Fruit fly (Drosophila melanogaster) whole organism, embryonic: ENCODE measurements around the gene CG15570.

Experiments used
- Ada2b ChIP-seq: fragments of 200-800 bp; sonication (Bioruptor generic); IDR thresholded peaks from 2 replicates; pipeline ENCODE4 v1.3.6; 2022; ENCODE audit warnings: missing biosample characterization, missing genetic modification characterization
- Awh ChIP-seq: fragments of 200-800 bp; sonication (Bioruptor generic); IDR thresholded peaks from 2 replicates; pipeline ENCODE4, ENCODE4 v1.3.6; 2022; ENCODE audit warnings: missing biosample characterization, missing genetic modification characterization
- Blimp-1 ChIP-seq: fragments of 200-800 bp; sonication (Bioruptor generic); optimal IDR thresholded peaks from 3 replicates; lab custom pipeline; 2018; ENCODE audit warnings: missing biosample characterization, missing genetic modification characterization, mild to moderate bottlenecking, moderate library complexity, missing genetic modification reagents
- CG12071 ChIP-seq: fragments of 200-800 bp; sonication (Bioruptor generic); optimal IDR thresholded peaks from 3 replicates; lab custom pipeline; 2018; ENCODE audit warnings: missing biosample characterization, mild to moderate bottlenecking, missing genetic modification characterization
- CG12236 ChIP-seq: fragments of 200-800 bp; sonication (Bioruptor generic); optimal IDR thresholded peaks from 2 replicates; lab custom pipeline; 2016; ENCODE audit warnings: missing biosample characterization, missing genetic modification characterization
- CG12391 ChIP-seq: fragments of 200-800 bp; sonication (Bioruptor generic); optimal IDR thresholded peaks from 3 replicates; lab custom pipeline; 2018; ENCODE audit warnings: missing biosample characterization, mild to moderate bottlenecking, missing genetic modification characterization, moderate library complexity
- CG1529 ChIP-seq: fragments of 200-800 bp; sonication (Bioruptor generic); optimal IDR thresholded peaks from 3 replicates; lab custom pipeline; 2018; ENCODE audit warnings: missing biosample characterization, missing genetic modification characterization
- CG15479 ChIP-seq: fragments of 200-800 bp; sonication (Bioruptor generic); optimal IDR thresholded peaks from 3 replicates; lab custom pipeline; 2019; ENCODE audit warnings: missing biosample characterization, mild to moderate bottlenecking, missing genetic modification characterization, moderate library complexity
- CG16813 ChIP-seq: fragments of 200-800 bp; sonication (Bioruptor generic); IDR thresholded peaks from 3 replicates; pipeline ENCODE4 v1.3.6; 2022; ENCODE audit warnings: missing biosample characterization, missing genetic modification characterization; ENCODE audit not compliant: partially characterized antibody
- CG18599 ChIP-seq: fragments of 200-800 bp; sonication (Bioruptor generic); optimal IDR thresholded peaks from 3 replicates; lab custom pipeline; 2017; ENCODE audit warnings: missing biosample characterization, missing genetic modification characterization, mild to moderate bottlenecking, moderate library complexity, missing genetic modification reagents
- CG31441 ChIP-seq: fragments of 200-800 bp; sonication (Bioruptor generic); IDR thresholded peaks from 2 replicates; pipeline ENCODE4 v1.3.6; 2022; ENCODE audit warnings: missing biosample characterization, missing genetic modification characterization
- CG32772 ChIP-seq: fragments of 200-800 bp; sonication (Bioruptor generic); IDR thresholded peaks from 2 replicates; pipeline ENCODE4 v1.3.6; 2022; ENCODE audit warnings: missing biosample characterization, missing genetic modification characterization
- CG42726 ChIP-seq: fragments of 200-800 bp; sonication (Bioruptor generic); IDR thresholded peaks from 2 replicates; pipeline ENCODE4 v1.3.6; 2022; ENCODE audit warnings: missing biosample characterization, missing genetic modification characterization; ENCODE audit not compliant: partially characterized antibody
- CG4617 ChIP-seq: fragments of 200-800 bp; sonication (Bioruptor generic); optimal IDR thresholded peaks from 3 replicates; lab custom pipeline; 2016; ENCODE audit warnings: missing biosample characterization, missing genetic modification characterization, borderline replicate concordance
- CG5953 ChIP-seq: fragments of 200-800 bp; sonication (Bioruptor generic); IDR thresholded peaks from 2 replicates; pipeline ENCODE4 v1.3.6; 2022; ENCODE audit warnings: missing biosample characterization, missing genetic modification characterization
- CG8924 ChIP-seq: fragments of 200-800 bp; optimal IDR thresholded peaks from 3 replicates; lab custom pipeline; 2019; ENCODE audit warnings: missing biosample characterization, mild to moderate bottlenecking, missing genetic modification characterization, moderate library complexity
- CG8944 ChIP-seq: fragments of 200-800 bp; sonication (Bioruptor generic); optimal IDR thresholded peaks from 3 replicates; lab custom pipeline; 2016; ENCODE audit warnings: missing biosample characterization, missing genetic modification characterization
- Dp ChIP-seq: fragments of 200-800 bp; sonication (Bioruptor generic); optimal IDR thresholded peaks from 2 replicates; lab custom pipeline; 2018; ENCODE audit warnings: missing biosample characterization, mild to moderate bottlenecking, missing genetic modification characterization, moderate library complexity
- Dref ChIP-seq: fragments of 200-800 bp; sonication (Bioruptor generic); IDR thresholded peaks from 2 replicates; pipeline ENCODE4 v1.3.6; 2022; ENCODE audit warnings: missing biosample characterization, missing genetic modification characterization
- Elba2 ChIP-seq: fragments of 200-800 bp; sonication (Bioruptor generic); optimal IDR thresholded peaks from 3 replicates; lab custom pipeline; 2016; ENCODE audit warnings: missing biosample characterization, missing genetic modification characterization
- Fer2 ChIP-seq: fragments of 200-800 bp; sonication (Bioruptor generic); optimal IDR thresholded peaks from 2 replicates; lab custom pipeline; 2018; ENCODE audit warnings: missing biosample characterization, mild to moderate bottlenecking, missing genetic modification characterization, moderate library complexity
- HLH4C ChIP-seq: fragments of 200-800 bp; sonication (Bioruptor generic); IDR thresholded peaks from 3 replicates; pipeline ENCODE4 v1.3.6; 2022; ENCODE audit warnings: missing biosample characterization, missing genetic modification characterization; ENCODE audit not compliant: partially characterized antibody
- HLHmδ ChIP-seq: fragments of 200-800 bp; sonication (Bioruptor generic); optimal IDR thresholded peaks from 2 replicates; lab custom pipeline; 2018; ENCODE audit warnings: missing biosample characterization, mild to moderate bottlenecking, missing genetic modification characterization, moderate library complexity
- Nf-YA ChIP-seq: fragments of 200-800 bp; sonication (Bioruptor generic); IDR thresholded peaks from 2 replicates; pipeline ENCODE4 v1.3.6; 2022; ENCODE audit warnings: missing biosample characterization, missing genetic modification characterization
- Nf-YB ChIP-seq: fragments of 200-800 bp; sonication (Bioruptor generic); optimal IDR thresholded peaks from 3 replicates; lab custom pipeline; 2019; ENCODE audit warnings: missing biosample characterization, mild to moderate bottlenecking, missing genetic modification characterization, moderate library complexity
- Opbp ChIP-seq: fragments of 200-800 bp; sonication (Bioruptor generic); IDR thresholded peaks from 3 replicates; pipeline ENCODE4 v1.3.6; 2022; ENCODE audit warnings: missing biosample characterization, missing genetic modification characterization; ENCODE audit not compliant: partially characterized antibody
- ac ChIP-seq: fragments of 200-800 bp; sonication (Bioruptor generic); optimal IDR thresholded peaks from 3 replicates; lab custom pipeline; 2017; ENCODE audit warnings: missing biosample characterization, mild to moderate bottlenecking, missing genetic modification characterization
- ash1 ChIP-seq: fragments of 200-800 bp; sonication (Bioruptor generic); optimal IDR thresholded peaks from 2 replicates; lab custom pipeline; 2018; ENCODE audit warnings: missing biosample characterization, mild to moderate bottlenecking, missing genetic modification characterization
- bbx ChIP-seq: fragments of 200-800 bp; sonication (Bioruptor generic); IDR thresholded peaks from 2 replicates; pipeline ENCODE4 v1.3.6; 2022; ENCODE audit warnings: missing biosample characterization, missing genetic modification characterization; ENCODE audit not compliant: partially characterized antibody
- cad ChIP-seq: fragments of >200 bp; optimal IDR thresholded peaks from 2 replicates; lab custom pipeline; 2017; ENCODE audit warnings: missing biosample characterization, missing genetic modification characterization
- chif ChIP-seq, 2 experiments: fragments of 200-800 bp; sonication (Bioruptor generic); optimal IDR thresholded peaks; 3 replicates each; lab custom pipeline; 2016; ENCODE audit warnings: missing biosample characterization in 2 of 2, missing genetic modification characterization in 2 of 2
- ci ChIP-seq: fragments of 200-800 bp; sonication (Bioruptor generic); IDR thresholded peaks from 3 replicates; pipeline ENCODE4 v1.3.6; 2022; ENCODE audit warnings: missing biosample characterization, missing genetic modification characterization
- cwo ChIP-seq: fragments of 200-800 bp; sonication (Bioruptor generic); optimal IDR thresholded peaks from 3 replicates; lab custom pipeline; 2017; ENCODE audit warnings: missing biosample characterization, missing genetic modification characterization, mild to moderate bottlenecking, moderate library complexity, missing genetic modification reagents
- eyg ChIP-seq: fragments of 200-800 bp; sonication (Bioruptor generic); optimal IDR thresholded peaks from 3 replicates; lab custom pipeline; 2016; ENCODE audit warnings: missing biosample characterization, missing genetic modification characterization
- onecut ChIP-seq: fragments of 200-800 bp; sonication (Bioruptor generic); IDR thresholded peaks from 2 replicates; pipeline ENCODE4 v1.3.6; 2022; ENCODE audit warnings: missing biosample characterization, missing genetic modification characterization
- sens ChIP-seq: fragments of 200-800 bp; sonication (Bioruptor generic); peaks from one replicate; lab custom pipeline; 2016; ENCODE audit warnings: missing biosample characterization, missing genetic modification characterization
- slou ChIP-seq: fragments of 200-800 bp; sonication (Bioruptor generic); optimal IDR thresholded peaks from 3 replicates; lab custom pipeline; 2016; ENCODE audit warnings: missing biosample characterization, missing genetic modification characterization
- stc ChIP-seq: fragments of 200-800 bp; sonication (Bioruptor generic); IDR thresholded peaks from 2 replicates; pipeline ENCODE4 v1.3.6; 2022; ENCODE audit warnings: missing biosample characterization, missing genetic modification characterization
- stwl ChIP-seq: fragments of 200-800 bp; sonication (Bioruptor generic); optimal IDR thresholded peaks from 3 replicates; lab custom pipeline; 2018; ENCODE audit warnings: missing biosample characterization, mild to moderate bottlenecking, missing genetic modification characterization, moderate library complexity
- tin ChIP-seq: fragments of 200-800 bp; sonication (Bioruptor generic); optimal IDR thresholded peaks from 3 replicates; lab custom pipeline; 2016; ENCODE audit warnings: missing biosample characterization, missing genetic modification characterization
- tup ChIP-seq: fragments of 200-800 bp; sonication (Bioruptor generic); optimal IDR thresholded peaks from 2 replicates; lab custom pipeline; 2016; ENCODE audit warnings: missing biosample characterization, mild to moderate bottlenecking, missing genetic modification characterization, moderate library complexity
- vvl ChIP-seq: fragments of 200-800 bp; sonication (Bioruptor generic); IDR thresholded peaks from 2 replicates; pipeline ENCODE4 v1.3.6; 2022; ENCODE audit warnings: missing biosample characterization, missing genetic modification characterization
- wor ChIP-seq: fragments of 200-800 bp; sonication (Bioruptor generic); IDR thresholded peaks from 2 replicates; pipeline ENCODE4 v1.3.6; 2022; ENCODE audit warnings: missing biosample characterization, missing genetic modification characterization
- yki ChIP-seq: fragments of >200 bp; optimal IDR thresholded peaks from 3 replicates; lab custom pipeline; 2018
- zfh2 ChIP-seq: fragments of 200-800 bp; sonication (Bioruptor generic); optimal IDR thresholded peaks from 2 replicates; lab custom pipeline; 2016; ENCODE audit warnings: missing biosample characterization, missing genetic modification characterization

Gene CG15570

DNA sequence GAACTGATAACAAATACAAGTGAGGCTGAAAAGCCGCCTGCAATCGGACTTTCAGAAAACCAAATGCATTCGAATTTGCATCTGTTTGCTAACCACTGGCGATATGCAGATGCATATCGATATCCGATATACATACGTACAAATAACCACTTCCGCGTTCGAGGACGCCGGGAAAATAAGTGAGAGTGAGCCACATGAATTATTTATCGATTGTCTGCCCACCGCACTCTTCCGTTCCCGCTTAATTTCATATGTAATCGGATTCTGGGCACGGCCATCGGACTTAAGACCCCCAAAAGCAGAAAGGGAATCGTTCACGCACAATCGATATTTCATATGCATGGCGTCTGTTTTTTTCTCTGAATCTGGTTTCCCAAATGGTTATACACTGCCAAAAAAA is 40.2 kb upstream of the CG15570 start:
- TF ChIP-seq CG8944 (GFP tag; lab: Kevin White, UChicago) (no peak), CG31441 (GFP tag; lab: Robert Waterston, UW) (no peak), Blimp-1 (GFP tag; lab: Kevin White, UChicago) (peak; percentile 21), Awh (no peak), yki (lab: Kevin White, UChicago) (no peak), tup (no peak), CG18599 (no peak), slou (GFP tag; lab: Kevin White, UChicago) (no peak), tin (no peak), chif (GFP tag; optimal IDR thresholded peaks at IDR 0.05; lab: Kevin White, UChicago) (no peak), CG42726 (GFP tag; lab: Robert Waterston, UW) (no peak), CG4617 (no peak), HLHmδ (GFP tag; lab: Kevin White, UChicago) (no peak), cwo (GFP tag; lab: Kevin White, UChicago) (no peak), cad (no peak), CG16813 (GFP tag; lab: Robert Waterston, UW) (peak; percentile 48; the same call in 1 of the 3 replicates), CG8924 (tag; lab: Kevin White, UChicago) (no peak), vvl (GFP tag; lab: Robert Waterston, UW) (0 out of 2 replicates have a peak, but pooled peaks have one; percentile 23), Nf-YA (GFP tag; lab: Robert Waterston, UW) (no peak), Dref (GFP tag; lab: Robert Waterston, UW) (0 out of 2 replicates have a peak, but pooled peaks have one; percentile 13), Opbp (GFP tag; lab: Robert Waterston, UW) (peak; percentile 25; the same call in 2 of the 3 replicates), Dp (no peak), CG5953 (GFP tag; lab: Robert Waterston, UW) (no peak), CG1529 (no peak), bbx (GFP tag; lab: Robert Waterston, UW) (peak; percentile 43; the same call in 1 of the 2 replicates), onecut (peak; percentile 37; the same call in 1 of the 2 replicates), CG12236 (GFP tag; lab: Kevin White, UChicago) (no peak), stwl (tag; lab: Kevin White, UChicago) (peak; percentile 94), ash1 (no peak), Ada2b (GFP tag; lab: Robert Waterston, UW) (no peak)

DNA sequence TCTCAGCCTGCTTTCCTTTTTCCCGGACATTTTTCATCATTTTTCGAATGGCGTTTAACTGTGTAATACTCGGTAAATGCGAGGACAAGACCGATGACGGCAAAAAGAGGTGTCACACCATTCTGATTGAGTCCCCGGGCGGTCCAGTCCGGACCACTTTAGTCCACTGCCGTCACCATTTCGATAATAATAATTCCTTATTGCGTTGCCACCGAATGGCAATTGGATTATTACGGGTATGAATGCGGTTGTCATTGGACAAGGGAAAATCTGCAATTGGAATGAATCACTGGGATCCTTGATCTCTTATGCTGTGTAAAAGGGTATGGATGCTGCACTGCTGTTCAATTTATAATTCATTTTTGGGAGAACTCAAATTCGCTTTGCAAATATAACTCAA is 39.2 kb upstream of the CG15570 start:
- TF ChIP-seq wor (GFP tag; lab: Robert Waterston, UW) (no peak), CG32772 (GFP tag; lab: Robert Waterston, UW) (no peak), CG12391 (no peak), cad (no peak), Fer2 (tag; lab: Kevin White, UChicago) (no peak), HLH4C (GFP tag; lab: Robert Waterston, UW) (no peak), Nf-YB (GFP tag; lab: Kevin White, UChicago) (no peak), Elba2 (GFP tag; lab: Kevin White, UChicago) (peak; percentile 97), ac (GFP tag; lab: Kevin White, UChicago) (no peak), CG12071 (no peak), sens (GFP tag; lab: Kevin White, UChicago) (peak; percentile 40), CG15479 (GFP tag; lab: Kevin White, UChicago) (no peak), eyg (GFP tag; lab: Kevin White, UChicago) (no peak), ci (GFP tag; lab: Robert Waterston, UW) (no peak), zfh2 (GFP tag; lab: Kevin White, UChicago) (no peak), stc (GFP tag; lab: Robert Waterston, UW) (no peak), Ada2b (GFP tag; lab: Robert Waterston, UW) (no peak)
